Worm (Caenorhabditis elegans) whole organism, young adult: ENCODE results near the gene tbc-14.

ENCODE experiments used
- F39B2.1 ChIP-seq: fragments of 200-800 bp; sonication (Bioruptor generic); IDR thresholded peaks from 2 replicates; pipeline ENCODE4 v1.3.6; 2022; ENCODE audit warnings: missing genetic modification reagents, missing genetic modification characterization, missing compliant biosample characterization
- F57C9.4 ChIP-seq: sonication (generic microtip); optimal IDR thresholded peaks from 2 replicates; lab custom pipeline; 2017; ENCODE audit warnings: mild to moderate bottlenecking, missing genetic modification characterization, missing compliant biosample characterization
- Y53G8AR.9 ChIP-seq: fragments of 200-800 bp; sonication (Bioruptor generic); conservative IDR thresholded peaks from 2 replicates; pipeline ENCODE4 v1.3.6; 2022; ENCODE audit warnings: missing genetic modification reagents, missing genetic modification characterization, missing compliant biosample characterization
- Y56A3A.18 ChIP-seq: fragments of 200-800 bp; sonication (Bioruptor generic); IDR thresholded peaks from 2 replicates; pipeline ENCODE4 v1.3.6; 2022; ENCODE audit warnings: missing genetic modification reagents, missing genetic modification characterization, missing compliant biosample characterization
- ZK185.1 ChIP-seq: sonication (generic microtip); optimal IDR thresholded peaks from 2 replicates; lab custom pipeline; 2016; ENCODE audit warnings: mild to moderate bottlenecking, missing genetic modification characterization, missing compliant biosample characterization; ENCODE audit not compliant: poor library complexity, severe bottlenecking
- attf-6 ChIP-seq: fragments of 200-800 bp; sonication (Bioruptor generic); IDR thresholded peaks from 2 replicates; pipeline ENCODE4 v1.3.6; 2022; ENCODE audit warnings: missing genetic modification reagents, missing genetic modification characterization, missing compliant biosample characterization
- efl-1 ChIP-seq: fragments of 150-350 bp; optimal IDR thresholded peaks from 2 replicates; lab custom pipeline; 2014; ENCODE audit warnings: missing biosample characterization, missing genetic modification reagents, missing genetic modification characterization
- ekl-4 ChIP-seq: fragments of 200-800 bp; sonication (Bioruptor generic); IDR thresholded peaks from 2 replicates; pipeline ENCODE4 v1.3.6; 2022; ENCODE audit warnings: missing genetic modification reagents, missing genetic modification characterization, missing compliant biosample characterization
- fkh-3 ChIP-seq: sonication (generic microtip); optimal IDR thresholded peaks from 2 replicates; lab custom pipeline; 2016; ENCODE audit warnings: mild to moderate bottlenecking, missing genetic modification characterization, missing compliant biosample characterization
- hmg-20 ChIP-seq: fragments of 200-800 bp; sonication (Bioruptor generic); IDR thresholded peaks from 2 replicates; pipeline ENCODE4 v1.3.6; 2022; ENCODE audit warnings: missing genetic modification reagents, missing genetic modification characterization, missing compliant biosample characterization
- lsl-1 ChIP-seq: fragments of 200-800 bp; sonication (Bioruptor generic); optimal IDR thresholded peaks from 2 replicates; lab custom pipeline; 2018; ENCODE audit warnings: mild to moderate bottlenecking, missing genetic modification characterization, moderate library complexity, missing compliant biosample characterization
- mcd-1 ChIP-seq: fragments of 200-800 bp; sonication (Bioruptor generic); IDR thresholded peaks from 2 replicates; pipeline ENCODE4 v1.3.6; 2022; ENCODE audit warnings: missing genetic modification reagents, missing genetic modification characterization, missing compliant biosample characterization
- sea-2 ChIP-seq: fragments of 200-800 bp; sonication (Bioruptor generic); IDR thresholded peaks from 2 replicates; pipeline ENCODE4 v1.3.6; 2022; ENCODE audit warnings: missing genetic modification characterization, missing compliant biosample characterization
- snpc-1.1 ChIP-seq: sonication (generic microtip); optimal IDR thresholded peaks from 2 replicates; lab custom pipeline; 2017; ENCODE audit warnings: missing genetic modification characterization, mild to moderate bottlenecking, missing compliant biosample characterization, antibody characterized with exemption, moderate library complexity, missing genotype, missing genetic modification reagents; ENCODE audit not compliant: insufficient read depth
- snpc-3.4 ChIP-seq: sonication (generic microtip); optimal IDR thresholded peaks from 2 replicates; lab custom pipeline; 2017; ENCODE audit warnings: missing genetic modification characterization, mild to moderate bottlenecking, missing compliant biosample characterization, antibody characterized with exemption, moderate library complexity, missing genotype, missing genetic modification reagents
- unc-130 ChIP-seq: sonication (generic microtip); optimal IDR thresholded peaks from 2 replicates; lab custom pipeline; 2016; ENCODE audit warnings: missing genetic modification reagents, missing genetic modification characterization, missing compliant biosample characterization

Gene tbc-14

ce11 chrII:13389461-13389860 lies 57.9 kb downstream of the tbc-14 start, which contains the start of gene Y48C3A.14:
Gene Y48C3A.14 (plus strand): TSS chrII:13389761.
- TF ChIP-seq hmg-20 (GFP tag; lab: Robert Waterston, UW) (no peak), snpc-1.1 (no peak), attf-6 (GFP tag; lab: Robert Waterston, UW) (no peak), unc-130 (GFP tag; lab: Kevin White, UChicago) (no peak), mcd-1 (no peak), F57C9.4 (tag; lab: Kevin White, UChicago) (no peak), Y56A3A.18 (GFP tag; lab: Robert Waterston, UW) (no peak), sea-2 (no peak), efl-1 (no peak), ekl-4 (no peak), lsl-1 (no peak), snpc-3.4 (tag; lab: Kevin White, UChicago) (no peak), F39B2.1 (GFP tag; lab: Robert Waterston, UW) (no peak), fkh-3 (tag; lab: Kevin White, UChicago) (no peak), ZK185.1 (no peak), Y53G8AR.9 (GFP tag; lab: Robert Waterston, UW) (no peak)
- TF ChIP-seq, all 124 proteins: peak for 0
